Worm (Caenorhabditis elegans): Measurements from ENCODE around the gene nhr-30.

ce11 chrV:9078067-9078581 lies 33.2 kb downstream of the nhr-30 start:
- no peak for TF ChIP-seq unc-62 (GFP tag; optimal IDR thresholded peaks at IDR 0.05)
- TF ChIP-seq hlh-1 (tag; optimal IDR thresholded peaks at IDR 0.05), result no peak
- TF ChIP-seq cnd-1 (tag; optimal IDR thresholded peaks at IDR 0.05), result no peak
- TF ChIP-seq unc-39 (tag; optimal IDR thresholded peaks at IDR 0.05), result no peak
- TF ChIP-seq ham-2 (GFP tag; optimal IDR thresholded peaks at IDR 0.05), result no peak
- TF ChIP-seq snpc-4 (tag; optimal IDR thresholded peaks at IDR 0.05), result no peak
- TF ChIP-seq lin-13 (tag; optimal IDR thresholded peaks at IDR 0.05), result no peak
- TF ChIP-seq pha-4 (tag; optimal IDR thresholded peaks at IDR 0.05), result no peak
- no peak for TF ChIP-seq elt-1 (tag; optimal IDR thresholded peaks at IDR 0.05; ENCODE audit: borderline replicate concordance, insufficient read depth)
- TF ChIP-seq lin-32 (GFP tag; optimal IDR thresholded peaks at IDR 0.05), result no peak
